Worm (Caenorhabditis elegans): Measurements from ENCODE around the gene tag-340.

The tag-340 gene

DNA sequence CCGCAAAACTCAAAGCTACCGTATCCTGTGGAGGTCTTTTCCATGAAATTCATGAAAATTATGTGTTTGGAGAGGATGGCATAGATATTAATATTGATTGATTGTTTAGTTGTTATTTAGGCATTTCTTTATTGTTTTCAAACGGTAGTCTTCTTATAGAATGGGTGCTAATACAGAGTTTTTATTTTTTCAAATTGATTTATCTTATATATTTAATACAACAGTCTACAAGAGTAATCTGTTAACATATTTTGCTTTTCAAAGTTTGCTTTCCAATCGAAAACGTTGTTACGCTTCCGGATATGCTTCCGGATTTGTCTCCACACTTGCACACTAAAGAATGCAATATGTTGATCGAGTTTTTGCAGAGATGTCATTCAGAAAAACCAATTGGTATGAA lies 33.5 kb upstream of the tag-340 start, which contains the start of gene C35D10.17:
TSS of gene C35D10.17 (plus strand) at position 301 of the 400 bp plus-strand sequence.
- TF ChIP-seq ztf-16 (tag; optimal IDR thresholded peaks at IDR 0.05) (no peak), unc-3 (GFP tag; conservative IDR thresholded peaks at IDR 0.05) (no peak), unc-3 (tag; optimal IDR thresholded peaks at IDR 0.05) (no peak), fax-1 (tag; optimal IDR thresholded peaks at IDR 0.05) (no peak), pqm-1 (tag; optimal IDR thresholded peaks at IDR 0.05) (no peak), unc-55 (GFP tag; optimal IDR thresholded peaks at IDR 0.05) (no peak), sdc-2 (tag; optimal IDR thresholded peaks at IDR 0.05) (no peak), C08G9.2 (tag; optimal IDR thresholded peaks at IDR 0.05) (no peak), ahr-1 (tag; optimal IDR thresholded peaks at IDR 0.05) (no peak), C38D4.7 (GFP tag; optimal IDR thresholded peaks at IDR 0.05) (no peak), ttx-3 (tag; optimal IDR thresholded peaks at IDR 0.05) (no peak), fkh-10 (GFP tag; optimal IDR thresholded peaks at IDR 0.05) (no peak)

DNA sequence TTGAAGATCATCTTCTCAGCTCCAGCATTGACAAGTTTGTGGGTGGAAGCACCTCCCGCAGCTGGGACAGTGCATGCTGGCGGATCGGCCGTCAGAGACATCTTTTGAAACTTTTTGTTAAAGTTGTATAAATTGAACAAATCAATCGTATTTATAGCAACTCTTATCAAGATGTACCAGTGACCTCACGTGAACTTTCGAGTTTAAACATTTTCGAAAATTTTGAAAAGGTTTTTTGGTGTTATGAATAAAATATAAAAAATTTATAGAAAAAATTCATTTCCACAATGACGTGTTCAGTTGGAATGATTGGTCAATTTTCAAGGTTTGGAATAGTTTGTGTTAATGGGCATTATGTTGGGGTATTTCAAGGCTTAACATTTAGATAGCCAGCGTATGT lies 31.7 kb upstream of the tag-340 start, which contains the start of the genes msd-4 and C35D10.3:
TSS of gene msd-4 (minus strand) at position 101 of the 400 bp plus-strand sequence.
TSS of gene C35D10.3 (plus strand) at position 279 of the 400 bp plus-strand sequence.
- TF ChIP-seq unc-42 (tag; optimal IDR thresholded peaks at IDR 0.05) (no peak), unc-55 (GFP tag; optimal IDR thresholded peaks at IDR 0.05) (no peak), ref-2 (tag; optimal IDR thresholded peaks at IDR 0.05) (no peak), K09A11.1 (tag; optimal IDR thresholded peaks at IDR 0.05; ENCODE audit: insufficient read depth) (no peak)

DNA sequence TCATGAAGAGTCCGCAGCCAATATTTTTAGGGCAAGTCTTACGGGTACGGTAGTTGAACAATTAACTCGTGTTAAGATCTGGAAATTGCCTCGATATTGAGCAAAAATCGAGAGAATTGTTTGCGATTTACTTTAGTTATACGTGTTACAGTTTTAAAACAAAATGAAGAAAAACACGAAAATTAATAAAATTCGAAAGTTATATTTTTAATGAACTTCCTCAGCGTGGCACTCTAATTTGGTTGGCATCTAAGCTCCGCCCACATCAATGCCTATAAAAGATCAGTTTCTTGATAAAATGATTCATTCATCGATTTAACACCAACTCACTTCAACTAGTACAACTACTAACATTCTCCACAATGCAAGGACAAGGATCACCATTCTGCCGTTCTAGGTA lies 29.8 kb upstream of the tag-340 start, which contains the start of gene gipc-1:
TSS of gene gipc-1 (plus strand) at position 301 of the 400 bp plus-strand sequence.
- TF ChIP-seq pros-1 (tag; optimal IDR thresholded peaks at IDR 0.05) (no peak), pax-1 (tag; optimal IDR thresholded peaks at IDR 0.05) (no peak), dve-1 (tag; optimal IDR thresholded peaks at IDR 0.05) (no peak), fax-1 (tag; optimal IDR thresholded peaks at IDR 0.05) (no peak), sox-2 (GFP tag; IDR thresholded peaks at IDR 0.05) (no peak), ceh-19 (GFP tag; optimal IDR thresholded peaks at IDR 0.05) (no peak), unc-42 (tag; optimal IDR thresholded peaks at IDR 0.05) (no peak), F13H6.1 (tag; optimal IDR thresholded peaks at IDR 0.05) (no peak), pag-3 (tag; optimal IDR thresholded peaks at IDR 0.05; ENCODE audit: borderline replicate concordance) (no peak), dmd-4 (tag; optimal IDR thresholded peaks at IDR 0.05; ENCODE audit: borderline replicate concordance) (no peak), nhr-232 (tag; optimal IDR thresholded peaks at IDR 0.05) (no peak), nhr-11 (tag; optimal IDR thresholded peaks at IDR 0.05) (no peak), hlh-6 (tag; optimal IDR thresholded peaks at IDR 0.05) (no peak), C38D4.7 (GFP tag; optimal IDR thresholded peaks at IDR 0.05) (no peak), ets-4 (tag; optimal IDR thresholded peaks at IDR 0.05) (no peak), ceh-9 (tag; optimal IDR thresholded peaks at IDR 0.05) (no peak), pqm-1 (tag; optimal IDR thresholded peaks at IDR 0.05) (no peak), ceh-30 (tag; optimal IDR thresholded peaks at IDR 0.05) (no peak)

DNA sequence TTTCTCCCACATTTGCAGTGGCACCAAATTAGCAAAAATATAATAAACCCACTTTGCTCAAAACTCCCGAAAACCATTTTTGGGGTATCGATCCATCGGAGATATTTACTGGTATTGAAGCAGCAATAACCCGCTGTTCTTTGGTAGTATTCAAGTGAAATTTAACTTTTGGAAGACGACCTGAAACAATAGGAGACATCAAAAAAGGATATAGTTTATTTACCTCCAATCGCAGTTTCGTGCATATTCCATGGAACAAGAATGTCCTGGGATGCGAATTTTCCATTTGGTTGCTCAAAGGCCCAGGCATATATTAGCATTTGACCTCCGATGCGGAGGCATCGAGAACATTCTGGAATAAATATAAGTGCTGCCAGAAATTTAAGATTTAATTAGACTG lies 26.9 kb upstream of the tag-340 start:
- TF ChIP-seq fkh-6 (tag; optimal IDR thresholded peaks at IDR 0.05) (no peak), sox-2 (GFP tag; IDR thresholded peaks at IDR 0.05) (no peak), ceh-22 (tag; optimal IDR thresholded peaks at IDR 0.05) (no peak), sdc-2 (tag; optimal IDR thresholded peaks at IDR 0.05) (no peak), fkh-10 (GFP tag; optimal IDR thresholded peaks at IDR 0.05) (no peak), F13H6.1 (tag; optimal IDR thresholded peaks at IDR 0.05) (no peak), ceh-18 (tag; optimal IDR thresholded peaks at IDR 0.05) (no peak), K02D7.2 (tag; optimal IDR thresholded peaks at IDR 0.05) (no peak), unc-55 (GFP tag; optimal IDR thresholded peaks at IDR 0.05) (no peak), Y22D7AL.16 (tag; optimal IDR thresholded peaks at IDR 0.05) (no peak), ceh-24 (tag; optimal IDR thresholded peaks at IDR 0.05) (no peak), nhr-11 (tag; optimal IDR thresholded peaks at IDR 0.05) (no peak), nfya-1 (tag; optimal IDR thresholded peaks at IDR 0.05) (no peak), npax-4 (tag; optimal IDR thresholded peaks at IDR 0.05) (no peak), ceh-14 (tag; optimal IDR thresholded peaks at IDR 0.05) (no peak), pag-3 (tag; optimal IDR thresholded peaks at IDR 0.05; ENCODE audit: borderline replicate concordance) (no peak), ceh-34 (tag; optimal IDR thresholded peaks at IDR 0.05) (no peak)
